In genomic region chr3R:20257180-20257936, dm6 we compare ENCODE assay signal across 1 fruit fly cellular context.
A peak's percentile ranks its signal among the peaks of the same experiment; 100 is the strongest.
TF ChIP-seq lines count a peak whose summit lies in the region.

No protein-coding gene starts in this region.

TF ChIP-seq in whole organism, embryonic, 481 proteins besides CTCF, POLR2A, EP300 and RAD21 (continued from another document and continues in another):
- TF ChIP-seq tgo (GFP tag; IDR thresholded peaks at IDR 0.05; lab: Robert Waterston, UW): no peak
- no peak for TF ChIP-seq Dref (GFP tag; IDR thresholded peaks at IDR 0.05; lab: Robert Waterston, UW)
- TF ChIP-seq Six4 (GFP tag; optimal IDR thresholded peaks at IDR 0.05; lab: Kevin White, UChicago): no peak
- no peak for TF ChIP-seq CG9817 (tag; optimal IDR thresholded peaks at IDR 0.05; lab: Kevin White, UChicago)
- no peak for TF ChIP-seq CG11085 (GFP tag; IDR thresholded peaks at IDR 0.05; lab: Robert Waterston, UW)
- TF ChIP-seq ara (GFP tag; IDR thresholded peaks at IDR 0.05; lab: Robert Waterston, UW): no peak
- TF ChIP-seq CG12219 (GFP tag; optimal IDR thresholded peaks at IDR 0.05; lab: Kevin White, UChicago): peak; percentile 0
- no peak for TF ChIP-seq CG4820 (GFP tag; optimal IDR thresholded peaks at IDR 0.05; lab: Kevin White, UChicago)
- no peak for TF ChIP-seq CG11093 (GFP tag; IDR thresholded peaks at IDR 0.05; lab: Robert Waterston, UW)
- TF ChIP-seq abd-A (tag; optimal IDR thresholded peaks at IDR 0.05; lab: Kevin White, UChicago): peak; percentile 82
- TF ChIP-seq sc (optimal IDR thresholded peaks at IDR 0.05; lab: Kevin White, UChicago): no peak
- TF ChIP-seq sc (GFP tag; optimal IDR thresholded peaks at IDR 0.05; lab: Kevin White, UChicago): no peak
- peak; percentile 22 for TF ChIP-seq dmrt99B (tag; optimal IDR thresholded peaks at IDR 0.05; lab: Kevin White, UChicago)
- peak; percentile 38 for TF ChIP-seq CG17568 (GFP tag; optimal IDR thresholded peaks at IDR 0.05; lab: Kevin White, UChicago)
- TF ChIP-seq Blimp-1 (GFP tag; optimal IDR thresholded peaks at IDR 0.05; lab: Kevin White, UChicago): peak; percentile 30
- peak; percentile 24 for TF ChIP-seq Hmr (GFP tag; optimal IDR thresholded peaks at IDR 0.05; lab: Kevin White, UChicago)
- TF ChIP-seq ttk (GFP tag; IDR thresholded peaks at IDR 0.05; lab: Robert Waterston, UW): no peak
- TF ChIP-seq CG17328 (GFP tag; IDR thresholded peaks at IDR 0.05; lab: Robert Waterston, UW): no peak
- TF ChIP-seq CG8765 (GFP tag; IDR thresholded peaks at IDR 0.05; lab: Robert Waterston, UW): no peak
- no peak; the same call in 1 of the 2 replicates for TF ChIP-seq amos (GFP tag; IDR thresholded peaks at IDR 0.05; lab: Robert Waterston, UW; ENCODE audit: partially characterized antibody)
- no peak for TF ChIP-seq CG1792 (GFP tag; optimal IDR thresholded peaks at IDR 0.05; lab: Kevin White, UChicago)
- TF ChIP-seq Tbp (GFP tag; optimal IDR thresholded peaks at IDR 0.05; lab: Kevin White, UChicago): no peak
- no peak for TF ChIP-seq gfzf (GFP tag; optimal IDR thresholded peaks at IDR 0.05; lab: Kevin White, UChicago)
- peak; percentile 42 for TF ChIP-seq sd (tag; optimal IDR thresholded peaks at IDR 0.05; lab: Kevin White, UChicago)
- no peak for TF ChIP-seq fd96Cb (tag; optimal IDR thresholded peaks at IDR 0.05; lab: Kevin White, UChicago)
- peak in 1 of 2 experiments; percentile 4 for TF ChIP-seq Hr78 (GFP tag; optimal IDR thresholded peaks at IDR 0.05; lab: Kevin White, UChicago)
- TF ChIP-seq Hr3 (GFP tag; optimal IDR thresholded peaks at IDR 0.05; lab: Kevin White, UChicago): no peak
- TF ChIP-seq CG15514 (GFP tag; optimal IDR thresholded peaks at IDR 0.05; lab: Kevin White, UChicago): peak; percentile 27
- no peak for TF ChIP-seq klu (GFP tag; IDR thresholded peaks at IDR 0.05; lab: Robert Waterston, UW)
- no peak for TF ChIP-seq CG6683 (GFP tag; optimal IDR thresholded peaks at IDR 0.05; lab: Kevin White, UChicago)
- TF ChIP-seq Meics (GFP tag; optimal IDR thresholded peaks at IDR 0.05; lab: Kevin White, UChicago): no peak
- TF ChIP-seq bigmax (GFP tag; optimal IDR thresholded peaks at IDR 0.05; lab: Kevin White, UChicago): no peak
- no peak for TF ChIP-seq H15 (GFP tag; IDR thresholded peaks at IDR 0.05; lab: Robert Waterston, UW)
- peak; percentile 49; the same call in 1 of the 2 replicates for TF ChIP-seq stc (GFP tag; IDR thresholded peaks at IDR 0.05; lab: Robert Waterston, UW)
- TF ChIP-seq vvl (GFP tag; IDR thresholded peaks at IDR 0.05; lab: Robert Waterston, UW): no peak; the same call in none of the 2 replicates
- no peak for TF ChIP-seq tio (GFP tag; optimal IDR thresholded peaks at IDR 0.05; lab: Kevin White, UChicago)
- no peak for TF ChIP-seq GATAe (GFP tag; conservative IDR thresholded peaks at IDR 0.05; lab: Robert Waterston, UW)
- no peak for TF ChIP-seq Fer3 (tag; optimal IDR thresholded peaks at IDR 0.05; lab: Kevin White, UChicago)
- TF ChIP-seq shn (GFP tag; optimal IDR thresholded peaks at IDR 0.05; lab: Kevin White, UChicago): peak; percentile 14
- TF ChIP-seq CG9609 (GFP tag; optimal IDR thresholded peaks at IDR 0.05; lab: Kevin White, UChicago): no peak
- no peak for TF ChIP-seq Hr39 (optimal IDR thresholded peaks at IDR 0.05; lab: Kevin White, UChicago)
- TF ChIP-seq CG4328 (GFP tag; optimal IDR thresholded peaks at IDR 0.05; lab: Kevin White, UChicago): peak; percentile 11
- no peak for TF ChIP-seq Sin3A (optimal IDR thresholded peaks at IDR 0.05; lab: Kevin White, UChicago)
- TF ChIP-seq NC2α (GFP tag; optimal IDR thresholded peaks at IDR 0.05; lab: Kevin White, UChicago): no peak
- TF ChIP-seq ab (GFP tag; optimal IDR thresholded peaks at IDR 0.05; lab: Kevin White, UChicago): no peak
- no peak for TF ChIP-seq dpn (GFP tag; optimal IDR thresholded peaks at IDR 0.05; lab: Kevin White, UChicago)
- TF ChIP-seq CG4404 (GFP tag; IDR thresholded peaks at IDR 0.05; lab: Robert Waterston, UW): no peak
- TF ChIP-seq Dfd (GFP tag; optimal IDR thresholded peaks at IDR 0.05; lab: Kevin White, UChicago): no peak
- TF ChIP-seq grn (GFP tag; optimal IDR thresholded peaks at IDR 0.05; lab: Kevin White, UChicago): no peak
- no peak for TF ChIP-seq Xbp1 (GFP tag; optimal IDR thresholded peaks at IDR 0.05; lab: Kevin White, UChicago)
- no peak for TF ChIP-seq gem (tag; optimal IDR thresholded peaks at IDR 0.05; lab: Kevin White, UChicago)
- no peak for TF ChIP-seq Ravus (GFP tag; IDR thresholded peaks at IDR 0.05; lab: Robert Waterston, UW)
- no peak for TF ChIP-seq CG14667 (GFP tag; IDR thresholded peaks at IDR 0.05; lab: Robert Waterston, UW)
- TF ChIP-seq az2 (GFP tag; optimal IDR thresholded peaks at IDR 0.05; lab: Kevin White, UChicago): no peak
- no peak; the same call in 1 of the 2 replicates for TF ChIP-seq nerfin-2 (GFP tag; IDR thresholded peaks at IDR 0.05; lab: Robert Waterston, UW; ENCODE audit: partially characterized antibody)
- peak; percentile 89 for TF ChIP-seq CG13894 (tag; optimal IDR thresholded peaks at IDR 0.05; lab: Kevin White, UChicago)
- no peak for TF ChIP-seq CG8290 (GFP tag; optimal IDR thresholded peaks at IDR 0.05; lab: Kevin White, UChicago)
- no peak for TF ChIP-seq CG8290 (tag; optimal IDR thresholded peaks at IDR 0.05; lab: Kevin White, UChicago)
- peak; percentile 82 for TF ChIP-seq crol (GFP tag; IDR thresholded peaks at IDR 0.05; lab: Robert Waterston, UW)
- TF ChIP-seq B-H1 (GFP tag; IDR thresholded peaks at IDR 0.05; lab: Robert Waterston, UW): no peak
- no peak for TF ChIP-seq CG6791 (GFP tag; IDR thresholded peaks at IDR 0.05; lab: Robert Waterston, UW; ENCODE audit: partially characterized antibody)
- TF ChIP-seq CG42726 (GFP tag; IDR thresholded peaks at IDR 0.05; lab: Robert Waterston, UW; ENCODE audit: partially characterized antibody): no peak
- TF ChIP-seq YL-1 (GFP tag; optimal IDR thresholded peaks at IDR 0.05; lab: Kevin White, UChicago): no peak
- peak; percentile 41; the same call in 1 of the 3 replicates for TF ChIP-seq dysf (GFP tag; IDR thresholded peaks at IDR 0.05; lab: Robert Waterston, UW)
- no peak for TF ChIP-seq unpg (GFP tag; optimal IDR thresholded peaks at IDR 0.05; lab: Kevin White, UChicago)
- peak; percentile 1 for TF ChIP-seq nau (GFP tag; optimal IDR thresholded peaks at IDR 0.05; lab: Kevin White, UChicago)
- peak; percentile 91 for TF ChIP-seq CG7372 (GFP tag; IDR thresholded peaks at IDR 0.05; lab: Robert Waterston, UW)
- no peak for TF ChIP-seq peb (GFP tag; IDR thresholded peaks at IDR 0.05; lab: Robert Waterston, UW)
- peak in 1 of 2 experiments; percentile 4 for TF ChIP-seq Pdp1 (GFP tag; optimal IDR thresholded peaks at IDR 0.05; lab: Kevin White, UChicago)
- no peak for TF ChIP-seq CG9797 (GFP tag; optimal IDR thresholded peaks at IDR 0.05; lab: Kevin White, UChicago)
- no peak for TF ChIP-seq CG9215 (GFP tag; IDR thresholded peaks at IDR 0.05; lab: Robert Waterston, UW)
- TF ChIP-seq cg (GFP tag; optimal IDR thresholded peaks at IDR 0.05; lab: Kevin White, UChicago): peak; percentile 91
- no peak for TF ChIP-seq CG1832 (GFP tag; optimal IDR thresholded peaks at IDR 0.05; lab: Kevin White, UChicago)
- peak; percentile 30 for TF ChIP-seq CG3163 (GFP tag; optimal IDR thresholded peaks at IDR 0.05; lab: Kevin White, UChicago)
- TF ChIP-seq CG10431 (GFP tag; optimal IDR thresholded peaks at IDR 0.05; lab: Kevin White, UChicago): no peak
- TF ChIP-seq CG13123 (GFP tag; optimal IDR thresholded peaks at IDR 0.05; lab: Kevin White, UChicago): no peak
- TF ChIP-seq prd (optimal IDR thresholded peaks at IDR 0.05; lab: Kevin White, UChicago): no peak
- no peak for TF ChIP-seq prd (GFP tag; IDR thresholded peaks at IDR 0.05; lab: Robert Waterston, UW)
- TF ChIP-seq Atf6 (GFP tag; IDR thresholded peaks at IDR 0.05; lab: Robert Waterston, UW): 0 out of 2 replicates have a peak, but pooled peaks have one; percentile 36
- TF ChIP-seq Dp (GFP tag; optimal IDR thresholded peaks at IDR 0.05; lab: Kevin White, UChicago): no peak
- TF ChIP-seq E2f1 (GFP tag; IDR thresholded peaks at IDR 0.05; lab: Robert Waterston, UW): 0 out of 2 replicates have a peak, but pooled peaks have one; percentile 23
- TF ChIP-seq CG1647 (GFP tag; optimal IDR thresholded peaks at IDR 0.05; lab: Kevin White, UChicago): no peak
- no peak for TF ChIP-seq CG18476 (GFP tag; optimal IDR thresholded peaks at IDR 0.05; lab: Kevin White, UChicago)
- TF ChIP-seq CG2199 (GFP tag; IDR thresholded peaks at IDR 0.05; lab: Robert Waterston, UW): peak; percentile 81; the same call in 2 of the 3 replicates
- 0 out of 2 replicates have a peak, but pooled peaks have one; percentile 33 for TF ChIP-seq HLH3B (GFP tag; IDR thresholded peaks at IDR 0.05; lab: Robert Waterston, UW)
- peak; percentile 23 for TF ChIP-seq Rfx (GFP tag; IDR thresholded peaks at IDR 0.05; lab: Robert Waterston, UW)
- TF ChIP-seq Jarid2 (GFP tag; optimal IDR thresholded peaks at IDR 0.05; lab: Kevin White, UChicago): peak; percentile 19
- TF ChIP-seq CG2116 (GFP tag; optimal IDR thresholded peaks at IDR 0.05; lab: Kevin White, UChicago): no peak
- peak; percentile 60; the same call in 1 of the 2 replicates for TF ChIP-seq sob (GFP tag; IDR thresholded peaks at IDR 0.05; lab: Robert Waterston, UW)
- no peak for TF ChIP-seq CG33557 (GFP tag; optimal IDR thresholded peaks at IDR 0.05; lab: Kevin White, UChicago)
- no peak for TF ChIP-seq CG2202 (tag; optimal IDR thresholded peaks at IDR 0.05; lab: Kevin White, UChicago)
- no peak for TF ChIP-seq CG17186 (GFP tag; optimal IDR thresholded peaks at IDR 0.05; lab: Kevin White, UChicago)
- no peak for TF ChIP-seq CG15479 (GFP tag; optimal IDR thresholded peaks at IDR 0.05; lab: Kevin White, UChicago)
- TF ChIP-seq slp2 (GFP tag; optimal IDR thresholded peaks at IDR 0.05; lab: Kevin White, UChicago): no peak
- TF ChIP-seq ci (GFP tag; IDR thresholded peaks at IDR 0.05; lab: Robert Waterston, UW): peak; percentile 58; the same call in 2 of the 3 replicates
- TF ChIP-seq Kr (GFP tag; optimal IDR thresholded peaks at IDR 0.05; lab: Kevin White, UChicago): no peak
- no peak for TF ChIP-seq PHDP (tag; optimal IDR thresholded peaks at IDR 0.05; lab: Kevin White, UChicago)
- TF ChIP-seq lmd (GFP tag; IDR thresholded peaks at IDR 0.05; lab: Robert Waterston, UW): no peak
- no peak for TF ChIP-seq Antp (GFP tag; optimal IDR thresholded peaks at IDR 0.05; lab: Kevin White, UChicago)
- peak; percentile 94 for TF ChIP-seq pros (GFP tag; optimal IDR thresholded peaks at IDR 0.05; lab: Kevin White, UChicago)
- TF ChIP-seq CG15696 (tag; optimal IDR thresholded peaks at IDR 0.05; lab: Kevin White, UChicago): no peak
- no peak for TF ChIP-seq CG43689 (GFP tag; IDR thresholded peaks at IDR 0.05; lab: Robert Waterston, UW)
- peak; percentile 5 for TF ChIP-seq CG17359 (tag; optimal IDR thresholded peaks at IDR 0.05; lab: Kevin White, UChicago)
- no peak for TF ChIP-seq stwl (tag; optimal IDR thresholded peaks at IDR 0.05; lab: Kevin White, UChicago)
- 0 out of 2 replicates have a peak, but pooled peaks have one; percentile 11 for TF ChIP-seq CG9932 (GFP tag; IDR thresholded peaks at IDR 0.05; lab: Robert Waterston, UW)
- TF ChIP-seq Elba2 (GFP tag; optimal IDR thresholded peaks at IDR 0.05; lab: Kevin White, UChicago): no peak
- TF ChIP-seq fd3F (GFP tag; optimal IDR thresholded peaks at IDR 0.05; lab: Kevin White, UChicago): no peak
- no peak for TF ChIP-seq inv (GFP tag; IDR thresholded peaks at IDR 0.05; lab: Robert Waterston, UW; ENCODE audit: partially characterized antibody)
- TF ChIP-seq dmrt11E (tag; optimal IDR thresholded peaks at IDR 0.05; lab: Kevin White, UChicago): no peak
- peak; percentile 37 for TF ChIP-seq CG12769 (tag; optimal IDR thresholded peaks at IDR 0.05; lab: Kevin White, UChicago)
- TF ChIP-seq Hr51 (GFP tag; optimal IDR thresholded peaks at IDR 0.05; lab: Kevin White, UChicago): no peak
- peak; percentile 87 for TF ChIP-seq nom (GFP tag; optimal IDR thresholded peaks at IDR 0.05; lab: Kevin White, UChicago)
- 0 out of 2 replicates have a peak, but pooled peaks have one; percentile 15 for TF ChIP-seq CG11696 (GFP tag; IDR thresholded peaks at IDR 0.05; lab: Robert Waterston, UW)
- no peak for TF ChIP-seq crp (GFP tag; optimal IDR thresholded peaks at IDR 0.05; lab: Kevin White, UChicago)
- TF ChIP-seq fu2 (GFP tag; optimal IDR thresholded peaks at IDR 0.05; lab: Kevin White, UChicago): no peak
- TF ChIP-seq gsb-n (tag; optimal IDR thresholded peaks at IDR 0.05; lab: Kevin White, UChicago): peak; percentile 3
- TF ChIP-seq CG6765 (GFP tag; optimal IDR thresholded peaks at IDR 0.05; lab: Kevin White, UChicago): no peak
- peak; percentile 4 for TF ChIP-seq CG2712 (tag; optimal IDR thresholded peaks at IDR 0.05; lab: Kevin White, UChicago)
- peak; percentile 20 for TF ChIP-seq CG15269 (tag; optimal IDR thresholded peaks at IDR 0.05; lab: Kevin White, UChicago)
- peak; percentile 15 for TF ChIP-seq Deaf1 (tag; optimal IDR thresholded peaks at IDR 0.05; lab: Kevin White, UChicago)
- TF ChIP-seq eve (GFP tag; optimal IDR thresholded peaks at IDR 0.05; lab: Kevin White, UChicago): peak in 1 of 2 experiments; percentile 54
- peak; percentile 25; the same call in 1 of the 2 replicates for TF ChIP-seq CG3847 (GFP tag; IDR thresholded peaks at IDR 0.05; lab: Robert Waterston, UW)
- no peak for TF ChIP-seq MESR4 (GFP tag; optimal IDR thresholded peaks at IDR 0.05; lab: Kevin White, UChicago)
- no peak for TF ChIP-seq CG11723 (GFP tag; optimal IDR thresholded peaks at IDR 0.05; lab: Kevin White, UChicago)
- TF ChIP-seq CG10959 (GFP tag; IDR thresholded peaks at IDR 0.05; lab: Robert Waterston, UW): no peak
- TF ChIP-seq mirr (GFP tag; optimal IDR thresholded peaks at IDR 0.05; lab: Kevin White, UChicago): peak; percentile 28
- TF ChIP-seq Hey (tag; optimal IDR thresholded peaks at IDR 0.05; lab: Kevin White, UChicago): no peak
- no peak for TF ChIP-seq CG17361 (GFP tag; IDR thresholded peaks at IDR 0.05; lab: Robert Waterston, UW)
- TF ChIP-seq CG15073 (GFP tag; optimal IDR thresholded peaks at IDR 0.05; lab: Kevin White, UChicago): no peak
- TF ChIP-seq Drgx (GFP tag; IDR thresholded peaks at IDR 0.05; lab: Robert Waterston, UW): peak; percentile 63
- peak; percentile 40; the same call in 1 of the 3 replicates for TF ChIP-seq CG34422 (GFP tag; IDR thresholded peaks at IDR 0.05; lab: Robert Waterston, UW)
- TF ChIP-seq kah (GFP tag; optimal IDR thresholded peaks at IDR 0.05; lab: Kevin White, UChicago): no peak
- TF ChIP-seq Trl (optimal IDR thresholded peaks at IDR 0.05; lab: Kevin White, UChicago): peak in 1 of 2 experiments; percentile 2
- TF ChIP-seq Trl (GFP tag; optimal IDR thresholded peaks at IDR 0.05; lab: Kevin White, UChicago): no peak
- TF ChIP-seq CG12104 (GFP tag; optimal IDR thresholded peaks at IDR 0.05; lab: Kevin White, UChicago): no peak
